Fruit fly (Drosophila melanogaster) whole organism, embryonic: ENCODE data around the gene Atg12.

ENCODE experiments used
- Atf-2 ChIP-seq: fragments of 200-800 bp; sonication (Bioruptor generic); optimal IDR thresholded peaks from 2 replicates; lab custom pipeline; 2016; ENCODE audit warnings: missing biosample characterization, missing genetic modification characterization
- Bgb ChIP-seq: fragments of 200-800 bp; sonication (Bioruptor generic); IDR thresholded peaks from 2 replicates; pipeline ENCODE4 v1.3.6; 2022; ENCODE audit warnings: missing biosample characterization, missing genetic modification characterization; ENCODE audit not compliant: partially characterized antibody
- CG10147 ChIP-seq: fragments of 200-800 bp; sonication (Bioruptor generic); optimal IDR thresholded peaks from 2 replicates; lab custom pipeline; 2019; ENCODE audit warnings: missing biosample characterization, mild to moderate bottlenecking, missing genetic modification characterization, moderate library complexity
- CG10565 ChIP-seq: fragments of 200-800 bp; sonication (Bioruptor generic); optimal IDR thresholded peaks from 3 replicates; lab custom pipeline; 2016; ENCODE audit warnings: missing biosample characterization, mild to moderate bottlenecking, missing genetic modification characterization
- CG11696 ChIP-seq: fragments of 200-800 bp; sonication (Bioruptor generic); IDR thresholded peaks from 2 replicates; pipeline ENCODE4 v1.3.6; 2022; ENCODE audit warnings: missing biosample characterization, missing genetic modification characterization
- CG14014 ChIP-seq: fragments of 200-800 bp; sonication (Bioruptor generic); IDR thresholded peaks from 2 replicates; pipeline ENCODE4 v1.3.6; 2022; ENCODE audit warnings: missing biosample characterization, missing genetic modification characterization
- CG17328 ChIP-seq: fragments of 200-800 bp; sonication (Bioruptor generic); IDR thresholded peaks from 2 replicates; pipeline ENCODE4 v1.3.6; 2022; ENCODE audit warnings: missing biosample characterization, missing genetic modification characterization
- CG32532 ChIP-seq: fragments of 200-800 bp; sonication (Bioruptor generic); IDR thresholded peaks from 2 replicates; pipeline ENCODE4 v1.3.6; 2022; ENCODE audit warnings: missing biosample characterization, missing genetic modification characterization
- CG32772 ChIP-seq: fragments of 200-800 bp; sonication (Bioruptor generic); IDR thresholded peaks from 2 replicates; pipeline ENCODE4 v1.3.6; 2022; ENCODE audit warnings: missing biosample characterization, missing genetic modification characterization
- CG3281 ChIP-seq: fragments of 200-800 bp; sonication (Bioruptor generic); optimal IDR thresholded peaks from 3 replicates; lab custom pipeline; 2017; ENCODE audit warnings: missing biosample characterization, mild to moderate bottlenecking, missing genetic modification characterization
- CG33213 ChIP-seq: fragments of 200-800 bp; sonication (Bioruptor generic); optimal IDR thresholded peaks from 3 replicates; lab custom pipeline; 2016; ENCODE audit warnings: missing biosample characterization, missing genetic modification characterization
- CG3995 ChIP-seq: fragments of 200-800 bp; sonication (Bioruptor generic); optimal IDR thresholded peaks from 3 replicates; lab custom pipeline; 2016; ENCODE audit warnings: missing biosample characterization, missing genetic modification characterization
- CG4424 ChIP-seq: fragments of 200-800 bp; sonication (Bioruptor generic); optimal IDR thresholded peaks from 3 replicates; lab custom pipeline; 2016; ENCODE audit warnings: missing biosample characterization, missing genetic modification characterization
- CG4617 ChIP-seq: fragments of 200-800 bp; sonication (Bioruptor generic); optimal IDR thresholded peaks from 3 replicates; lab custom pipeline; 2016; ENCODE audit warnings: missing biosample characterization, missing genetic modification characterization, borderline replicate concordance
- CG4854 ChIP-seq: fragments of 200-800 bp; sonication (Bioruptor generic); optimal IDR thresholded peaks from 2 replicates; lab custom pipeline; 2016; ENCODE audit warnings: missing biosample characterization, missing genetic modification characterization, inconsistent platforms
- CG6791 ChIP-seq: fragments of 200-800 bp; sonication (Bioruptor generic); IDR thresholded peaks from 3 replicates; pipeline ENCODE4 v1.3.6; 2022; ENCODE audit warnings: missing biosample characterization, missing genetic modification characterization; ENCODE audit not compliant: partially characterized antibody
- CG8281 ChIP-seq: fragments of 200-800 bp; sonication (Bioruptor generic); optimal IDR thresholded peaks from 2 replicates; lab custom pipeline; 2018; ENCODE audit warnings: missing biosample characterization, mild to moderate bottlenecking, missing genetic modification characterization, moderate library complexity
- Chrac-16 ChIP-seq: fragments of 200-800 bp; sonication (Bioruptor generic); optimal IDR thresholded peaks from 3 replicates; lab custom pipeline; 2016; ENCODE audit warnings: missing biosample characterization, missing genetic modification characterization
- Dek ChIP-seq: fragments of 200-800 bp; sonication (Bioruptor generic); optimal IDR thresholded peaks from 3 replicates; lab custom pipeline; 2019; ENCODE audit warnings: missing biosample characterization, mild to moderate bottlenecking, missing genetic modification characterization, moderate library complexity
- Dip2 ChIP-seq: fragments of 200-800 bp; sonication (Bioruptor generic); IDR thresholded peaks from 2 replicates; pipeline ENCODE4 v1.3.6; 2022; ENCODE audit warnings: missing biosample characterization, missing genetic modification characterization
- Dp ChIP-seq: fragments of 200-800 bp; sonication (Bioruptor generic); optimal IDR thresholded peaks from 2 replicates; lab custom pipeline; 2018; ENCODE audit warnings: missing biosample characterization, mild to moderate bottlenecking, missing genetic modification characterization, moderate library complexity
- Dref ChIP-seq: fragments of 200-800 bp; sonication (Bioruptor generic); IDR thresholded peaks from 2 replicates; pipeline ENCODE4 v1.3.6; 2022; ENCODE audit warnings: missing biosample characterization, missing genetic modification characterization
- E2f1 ChIP-seq: fragments of 200-800 bp; sonication (Bioruptor generic); IDR thresholded peaks from 2 replicates; pipeline ENCODE4 v1.3.6; 2022; ENCODE audit warnings: missing biosample characterization, missing genetic modification characterization
- Ets65A ChIP-seq: fragments of 200-800 bp; sonication (Bioruptor generic); peaks from one replicate; lab custom pipeline; 2016; ENCODE audit warnings: missing biosample characterization, missing genetic modification characterization
- HLH3B ChIP-seq: fragments of 200-800 bp; sonication (Bioruptor generic); IDR thresholded peaks from 2 replicates; pipeline ENCODE4 v1.3.6; 2022; ENCODE audit warnings: missing biosample characterization, missing genetic modification characterization
- HLHmδ ChIP-seq: fragments of 200-800 bp; sonication (Bioruptor generic); optimal IDR thresholded peaks from 2 replicates; lab custom pipeline; 2018; ENCODE audit warnings: missing biosample characterization, mild to moderate bottlenecking, missing genetic modification characterization, moderate library complexity
- HmgZ ChIP-seq: fragments of 200-800 bp; sonication (Bioruptor generic); optimal IDR thresholded peaks from 2 replicates; lab custom pipeline; 2018; ENCODE audit warnings: missing biosample characterization, mild to moderate bottlenecking, missing genetic modification characterization
- MBD-R2 ChIP-seq: fragments of 200-800 bp; sonication (Bioruptor generic); IDR thresholded peaks from 2 replicates; pipeline ENCODE4 v1.3.6; 2022; ENCODE audit warnings: missing biosample characterization, missing genetic modification characterization
- Mes4 ChIP-seq: fragments of 200-800 bp; sonication (Bioruptor generic); optimal IDR thresholded peaks from 2 replicates; lab custom pipeline; 2016; ENCODE audit warnings: missing biosample characterization, missing genetic modification characterization
- Myb ChIP-seq: fragments of 200-800 bp; sonication (Bioruptor generic); optimal IDR thresholded peaks from 2 replicates; lab custom pipeline; 2016; ENCODE audit warnings: missing biosample characterization, missing genetic modification characterization
- NfI ChIP-seq: fragments of 200-800 bp; sonication (Bioruptor generic); optimal IDR thresholded peaks from 3 replicates; lab custom pipeline; 2018; ENCODE audit warnings: missing biosample characterization, mild to moderate bottlenecking, missing genetic modification characterization, moderate library complexity
- Oaz ChIP-seq: fragments of 200-800 bp; sonication (Bioruptor generic); IDR thresholded peaks from 2 replicates; pipeline ENCODE4 v1.3.6; 2022; ENCODE audit warnings: missing biosample characterization, missing genetic modification characterization
- Optix ChIP-seq: fragments of 200-800 bp; sonication (Bioruptor generic); IDR thresholded peaks from 3 replicates; pipeline ENCODE4 v1.3.6; 2022; ENCODE audit warnings: missing biosample characterization, missing genetic modification characterization
- Ravus ChIP-seq: fragments of 200-800 bp; sonication (Bioruptor generic); IDR thresholded peaks from 2 replicates; pipeline ENCODE4 v1.3.6; 2022; ENCODE audit warnings: missing biosample characterization, missing genetic modification characterization
- Usf ChIP-seq: fragments of 200-800 bp; sonication (Bioruptor generic); optimal IDR thresholded peaks from 2 replicates; lab custom pipeline; 2017; ENCODE audit warnings: missing genotype, missing biosample characterization, missing genetic modification characterization
- ac ChIP-seq: fragments of 200-800 bp; sonication (Bioruptor generic); optimal IDR thresholded peaks from 3 replicates; lab custom pipeline; 2017; ENCODE audit warnings: missing biosample characterization, mild to moderate bottlenecking, missing genetic modification characterization
- chn ChIP-seq: fragments of 200-800 bp; sonication (Bioruptor generic); optimal IDR thresholded peaks from 2 replicates; lab custom pipeline; 2016; ENCODE audit warnings: missing biosample characterization, missing genetic modification characterization
- emc ChIP-seq: fragments of 200-800 bp; sonication (Bioruptor generic); optimal IDR thresholded peaks from 2 replicates; lab custom pipeline; 2016; ENCODE audit warnings: missing biosample characterization, missing genetic modification characterization
- fd102C ChIP-seq: fragments of 200-800 bp; sonication (Bioruptor generic); optimal IDR thresholded peaks from 2 replicates; lab custom pipeline; 2018; ENCODE audit warnings: missing biosample characterization, mild to moderate bottlenecking, missing genetic modification characterization, moderate library complexity
- gce ChIP-seq: fragments of 200-800 bp; sonication (Bioruptor generic); IDR thresholded peaks from 3 replicates; pipeline ENCODE4 v1.3.6; 2022; ENCODE audit warnings: missing biosample characterization, missing genetic modification characterization
- insv ChIP-seq, 2 experiments: fragments of 200-800 bp; sonication (Bioruptor generic); optimal IDR thresholded peaks; 3 replicates each; lab custom pipeline; 2016 to 2018; ENCODE audit warnings: missing biosample characterization in 2 of 2, missing genetic modification characterization in 2 of 2
- klu ChIP-seq: fragments of 200-800 bp; sonication (Bioruptor generic); IDR thresholded peaks from 2 replicates; pipeline ENCODE4 v1.3.6; 2022; ENCODE audit warnings: missing biosample characterization, missing genetic modification characterization
- lbe ChIP-seq: fragments of 200-800 bp; sonication (Bioruptor generic); optimal IDR thresholded peaks from 2 replicates; lab custom pipeline; 2016; ENCODE audit warnings: missing biosample characterization, mild to moderate bottlenecking, missing genetic modification characterization
- nau ChIP-seq: fragments of 200-800 bp; sonication (Bioruptor generic); optimal IDR thresholded peaks from 3 replicates; lab custom pipeline; 2017; ENCODE audit warnings: missing biosample characterization, mild to moderate bottlenecking, missing genetic modification characterization, missing genetic modification reagents
- nerfin-1 ChIP-seq: fragments of 200-800 bp; sonication (Bioruptor generic); optimal IDR thresholded peaks from 3 replicates; lab custom pipeline; 2019; ENCODE audit warnings: missing biosample characterization, mild to moderate bottlenecking, missing genetic modification characterization, moderate library complexity
- ro ChIP-seq: fragments of 200-800 bp; sonication (Bioruptor generic); IDR thresholded peaks from 2 replicates; pipeline ENCODE4 v1.3.6; 2022; ENCODE audit warnings: missing biosample characterization, missing genetic modification characterization
- run ChIP-seq: fragments of 200-800 bp; sonication (Bioruptor generic); optimal IDR thresholded peaks from 3 replicates; lab custom pipeline; 2018; ENCODE audit warnings: missing biosample characterization, mild to moderate bottlenecking, missing genetic modification characterization
- sim ChIP-seq: fragments of 200-800 bp; sonication (Bioruptor generic); IDR thresholded peaks from 2 replicates; pipeline ENCODE4 v1.3.6; 2022; ENCODE audit warnings: missing biosample characterization, missing genetic modification characterization
- stc ChIP-seq: fragments of 200-800 bp; sonication (Bioruptor generic); IDR thresholded peaks from 2 replicates; pipeline ENCODE4 v1.3.6; 2022; ENCODE audit warnings: missing biosample characterization, missing genetic modification characterization
- unc-4 ChIP-seq: fragments of 200-800 bp; sonication (Bioruptor generic); IDR thresholded peaks from 2 replicates; pipeline ENCODE4 v1.3.6; 2022; ENCODE audit warnings: missing biosample characterization, missing genetic modification characterization; ENCODE audit not compliant: partially characterized antibody

The Atg12 gene

DNA sequence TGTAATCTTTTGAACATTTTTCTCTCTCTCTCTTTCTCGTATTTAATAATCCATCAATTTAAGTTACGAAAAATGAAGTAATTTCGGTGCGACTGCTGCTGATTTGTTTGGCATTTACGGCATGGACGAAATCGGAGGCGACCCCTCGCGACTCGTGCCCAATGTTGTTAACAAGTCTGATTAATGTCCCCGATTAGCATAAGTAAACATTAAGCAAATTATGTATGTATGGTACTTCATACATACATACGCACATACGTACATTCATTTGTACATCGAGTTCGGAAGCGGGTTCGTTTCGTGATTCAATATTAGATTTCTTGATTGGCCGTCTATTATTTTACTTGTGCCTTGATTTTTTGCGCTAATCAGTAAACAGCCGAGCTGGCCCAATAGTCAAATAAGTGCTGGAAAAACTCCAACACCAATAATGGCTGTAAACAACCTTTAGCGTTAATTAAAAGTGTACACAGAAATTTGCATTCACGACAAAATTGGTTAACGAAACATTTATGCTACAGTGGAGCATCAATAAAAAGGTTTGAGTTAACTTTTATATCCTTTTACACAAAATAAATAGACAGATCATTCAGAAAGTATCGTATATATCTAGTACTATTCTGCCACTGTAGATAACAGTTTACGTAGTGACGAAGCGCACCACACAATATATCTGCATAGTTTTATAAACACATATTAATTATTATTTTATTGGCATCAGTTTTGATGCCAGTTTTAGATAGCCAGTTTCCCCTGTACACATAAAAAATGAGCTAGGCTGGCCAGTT, 45.7 kb upstream of the Atg12 start (continued):
- TF ChIP-seq CG4617 (GFP tag; lab: Kevin White, UChicago) (no peak), insv (GFP tag; optimal IDR thresholded peaks at IDR 0.05; lab: Kevin White, UChicago) (no peak), Chrac-16 (peak; percentile 11), CG11696 (GFP tag; lab: Robert Waterston, UW) (no peak), lbe (no peak), CG6791 (GFP tag; lab: Robert Waterston, UW) (no peak), CG32772 (GFP tag; lab: Robert Waterston, UW) (0 out of 2 replicates have a peak, but pooled peaks have one; percentile 35), stc (GFP tag; lab: Robert Waterston, UW) (peak; percentile 54; the same call in 1 of the 2 replicates), emc (GFP tag; lab: Kevin White, UChicago) (no peak), E2f1 (GFP tag; lab: Robert Waterston, UW) (peak; percentile 63), sim (GFP tag; lab: Robert Waterston, UW) (no peak), Ets65A (GFP tag; lab: Kevin White, UChicago) (peak; percentile 77), gce (GFP tag; lab: Robert Waterston, UW) (no peak; the same call in 2 of the 3 replicates), Usf (GFP tag; lab: Kevin White, UChicago) (no peak), CG10565 (GFP tag; lab: Kevin White, UChicago) (no peak), Myb (GFP tag; lab: Kevin White, UChicago) (no peak), CG3995 (GFP tag; lab: Kevin White, UChicago) (no peak), NfI (GFP tag; lab: Kevin White, UChicago) (peak; percentile 65), Dp (GFP tag; lab: Kevin White, UChicago) (no peak), Oaz (GFP tag; lab: Robert Waterston, UW) (peak; percentile 51; the same call in 1 of the 2 replicates), CG14014 (GFP tag; lab: Robert Waterston, UW) (no peak; the same call in none of the 2 replicates), Dip2 (GFP tag; lab: Robert Waterston, UW) (no peak), nau (peak; percentile 64), ro (GFP tag; lab: Robert Waterston, UW) (no peak), HLH3B (no peak), klu (GFP tag; lab: Robert Waterston, UW) (peak; percentile 63; the same call in 1 of the 2 replicates), Bgb (GFP tag; lab: Robert Waterston, UW) (no peak), CG4424 (GFP tag; lab: Kevin White, UChicago) (peak; percentile 58), Dref (GFP tag; lab: Robert Waterston, UW) (no peak), CG17328 (GFP tag; lab: Robert Waterston, UW) (no peak), CG33213 (GFP tag; lab: Kevin White, UChicago) (peak; percentile 11), CG8281 (peak; percentile 24), run (tag; lab: Kevin White, UChicago) (peak; percentile 10), chn (GFP tag; lab: Kevin White, UChicago) (no peak), Mes4 (GFP tag; lab: Kevin White, UChicago) (no peak), CG4854 (GFP tag; lab: Kevin White, UChicago) (no peak), Ravus (GFP tag; lab: Robert Waterston, UW) (peak; percentile 38), unc-4 (GFP tag; lab: Robert Waterston, UW) (no peak), HmgZ (tag; lab: Kevin White, UChicago) (peak; percentile 56), Dek (tag; lab: Kevin White, UChicago) (peak; percentile 58), CG32532 (GFP tag; lab: Robert Waterston, UW) (peak; percentile 82), MBD-R2 (GFP tag; lab: Robert Waterston, UW) (peak; percentile 45; the same call in 1 of the 2 replicates), fd102C (no peak), ac (GFP tag; lab: Kevin White, UChicago) (no peak), CG3281 (peak; percentile 74), nerfin-1 (tag; lab: Kevin White, UChicago) (peak; percentile 28), HLHmδ (no peak), CG10147 (peak; percentile 34), Atf-2 (GFP tag; lab: Kevin White, UChicago) (no peak), Optix (GFP tag; lab: Robert Waterston, UW) (no peak)
